Worm (Caenorhabditis elegans) whole organism, L2 larva: ENCODE results near the gene C05D11.1.

Experiments used
- aly-2 ChIP-seq: fragments of 150-350 bp; optimal IDR thresholded peaks from 2 replicates; lab custom pipeline; 2014; ENCODE audit warnings: missing biosample characterization, missing genetic modification characterization
- elt-1 ChIP-seq: fragments of 150-350 bp; optimal IDR thresholded peaks from 2 replicates; lab custom pipeline; 2014; ENCODE audit warnings: missing biosample characterization, missing genetic modification characterization
- lsy-2 ChIP-seq, 2 experiments: fragments of 150-350 bp in 1 of 2; sonication (generic microtip) in 1 of 2; optimal IDR thresholded peaks; 2 replicates each; lab custom pipeline; 2014 to 2017; ENCODE audit warnings: missing biosample characterization in 2 of 2, missing genetic modification characterization in 2 of 2
- nhr-25 ChIP-seq: fragments of 150-350 bp; sonication (generic microtip); optimal IDR thresholded peaks from 3 replicates; lab custom pipeline; 2014; ENCODE audit warnings: missing biosample characterization, missing genetic modification characterization
- unc-55 ChIP-seq: fragments of 150-350 bp; sonication (generic microtip); optimal IDR thresholded peaks from 3 replicates; lab custom pipeline; 2014; ENCODE audit warnings: missing biosample characterization, missing genetic modification reagents, missing genetic modification characterization

- TF ChIP-seq lsy-2 (tag; optimal IDR thresholded peaks at IDR 0.05; lab: Kevin White, UChicago) (peak; percentile 53 to 89), unc-55 (GFP tag; lab: Kevin White, UChicago) (peak; percentile 63), elt-1 (tag; lab: Kevin White, UChicago) (peak; percentile 1), nhr-25 (peak; percentile 92), aly-2 (tag; lab: Kevin White, UChicago) (no peak)
These were observed 15.4 kb upstream of the C05D11.1 start for ce11 chrIII:6420995-6421404.
